Fruit fly (Drosophila melanogaster): ENCODE results near the gene CG32219.

- TF ChIP-seq wek (GFP tag; optimal IDR thresholded peaks at IDR 0.05) (no peak), CG4707 (GFP tag; optimal IDR thresholded peaks at IDR 0.05) (no peak), Fer3 (tag; optimal IDR thresholded peaks at IDR 0.05) (no peak), Dek (tag; optimal IDR thresholded peaks at IDR 0.05) (no peak), pan (optimal IDR thresholded peaks at IDR 0.05) (no peak), pan (GFP tag; optimal IDR thresholded peaks at IDR 0.05 in 1 of 2, IDR thresholded peaks at IDR 0.05 in 1 of 2) (no peak), CG10654 (GFP tag; optimal IDR thresholded peaks at IDR 0.05) (no peak), vfl (GFP tag; optimal IDR thresholded peaks at IDR 0.05) (no peak)
Observed at dm6 chr3L:19907706-19908070, 43.2 kb downstream of the CG32219 start.

Measured in whole organism, embryonic.